Fruit fly (Drosophila melanogaster) S2 (cell line): ENCODE measurements around the gene eEF1alpha2.

Experiments used
- CG8478 ChIP-seq: fragments of >200 bp; optimal IDR thresholded peaks from 2 replicates; lab custom pipeline; 2018
- CTCF ChIP-seq, 2 experiments: fragments of >200 bp; optimal IDR thresholded peaks; 2 replicates each; lab custom pipeline; 2018

Gene eEF1alpha2

DNA sequence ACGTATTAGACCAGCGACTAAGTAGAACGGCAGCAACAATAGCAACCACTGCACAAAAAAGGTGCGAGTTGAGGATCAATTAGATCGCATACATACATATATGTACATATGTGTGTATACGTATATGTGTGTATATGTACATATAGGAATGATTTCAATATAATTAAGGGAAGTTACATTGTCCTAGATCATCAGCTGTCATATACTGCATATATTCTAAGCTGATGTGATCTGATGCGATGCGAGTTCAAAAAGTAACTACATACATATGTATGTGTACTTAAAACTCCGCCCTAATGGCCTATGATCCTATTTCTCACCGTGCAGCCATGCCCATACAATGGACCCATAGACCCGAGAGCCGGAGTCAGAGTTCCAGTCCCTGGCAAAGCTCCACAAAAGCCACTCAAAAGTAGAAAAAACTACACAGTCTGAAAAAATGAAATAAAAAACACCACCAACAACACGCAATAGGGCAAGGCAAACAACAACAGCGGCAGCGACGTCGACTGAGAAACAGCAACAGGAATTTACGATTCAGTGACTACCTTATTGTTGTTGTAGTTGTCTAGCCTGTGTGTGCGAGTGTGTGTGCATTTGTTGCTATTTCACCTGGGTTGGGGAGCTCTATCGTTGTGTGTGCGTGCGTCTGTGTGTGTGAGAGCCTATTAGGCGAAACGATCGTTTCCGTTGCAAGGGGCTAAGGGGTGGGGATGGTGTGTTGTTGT is 14.9 kb upstream of the eEF1alpha2 start:
- TF ChIP-seq CTCF (optimal IDR thresholded peaks at IDR 0.05; lab: Kevin White, UChicago) (no peak), CG8478 (lab: Kevin White, UChicago) (no peak)

DNA sequence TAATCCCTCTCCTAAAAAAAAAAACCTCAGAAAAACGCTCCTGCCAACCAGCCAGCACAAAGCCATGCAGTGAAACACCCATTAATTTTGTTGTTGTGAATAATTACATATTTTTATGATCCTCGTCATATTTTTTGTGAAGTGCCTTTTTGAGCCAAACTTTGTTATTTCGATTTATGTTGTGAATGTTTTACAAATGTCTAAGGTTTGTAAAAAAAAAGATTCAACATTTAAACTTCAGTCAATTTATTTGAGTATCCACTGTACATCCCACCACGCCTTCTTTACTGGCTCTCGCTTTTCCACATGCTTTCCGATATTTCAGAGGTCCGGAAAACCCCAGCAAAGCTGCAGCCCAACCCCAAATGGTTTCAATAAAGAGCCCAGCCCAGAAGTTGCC is 14.1 kb upstream of the eEF1alpha2 start:
- TF ChIP-seq CG8478 (lab: Kevin White, UChicago) = no peak
- no peak for TF ChIP-seq CTCF (optimal IDR thresholded peaks at IDR 0.05; lab: Kevin White, UChicago)

DNA sequence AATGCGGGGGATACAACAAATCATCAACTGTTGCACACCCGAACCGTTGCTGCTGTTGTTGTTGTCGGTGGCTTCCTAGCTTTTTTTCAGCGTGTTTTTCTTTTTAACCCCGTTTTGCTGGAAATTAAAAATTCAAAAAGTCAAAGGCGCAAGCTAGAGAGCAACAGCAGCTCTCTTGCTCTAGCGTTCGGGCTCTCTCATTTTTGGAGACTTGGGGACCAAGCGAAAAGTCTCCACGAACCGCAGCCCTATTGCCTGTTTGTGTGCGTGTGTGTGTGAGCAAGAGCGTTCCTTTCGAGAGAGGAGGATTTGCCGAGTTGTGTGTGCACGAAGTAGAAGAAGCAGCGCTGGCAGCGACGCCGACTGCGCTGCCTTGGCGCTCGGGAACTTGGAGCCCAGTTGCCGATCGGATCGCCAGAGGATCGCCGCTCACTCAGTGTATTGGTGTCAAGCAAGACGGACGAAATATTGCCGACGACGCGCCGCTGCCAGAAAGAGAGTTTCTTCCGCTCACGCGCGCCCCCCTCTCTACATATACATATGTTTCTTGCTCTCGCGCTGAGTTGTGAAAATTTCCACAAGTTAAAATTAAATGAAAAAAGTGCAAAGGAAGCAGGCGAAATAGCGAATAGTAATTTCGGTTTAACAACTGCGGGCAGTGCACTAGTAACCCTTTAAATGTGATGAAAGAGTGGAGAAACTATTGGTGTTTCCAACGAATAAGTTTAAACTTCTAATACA is 13.5 kb upstream of the eEF1alpha2 start:
- TF ChIP-seq CG8478 (lab: Kevin White, UChicago) = no peak
- no peak for TF ChIP-seq CTCF (optimal IDR thresholded peaks at IDR 0.05; lab: Kevin White, UChicago)

DNA sequence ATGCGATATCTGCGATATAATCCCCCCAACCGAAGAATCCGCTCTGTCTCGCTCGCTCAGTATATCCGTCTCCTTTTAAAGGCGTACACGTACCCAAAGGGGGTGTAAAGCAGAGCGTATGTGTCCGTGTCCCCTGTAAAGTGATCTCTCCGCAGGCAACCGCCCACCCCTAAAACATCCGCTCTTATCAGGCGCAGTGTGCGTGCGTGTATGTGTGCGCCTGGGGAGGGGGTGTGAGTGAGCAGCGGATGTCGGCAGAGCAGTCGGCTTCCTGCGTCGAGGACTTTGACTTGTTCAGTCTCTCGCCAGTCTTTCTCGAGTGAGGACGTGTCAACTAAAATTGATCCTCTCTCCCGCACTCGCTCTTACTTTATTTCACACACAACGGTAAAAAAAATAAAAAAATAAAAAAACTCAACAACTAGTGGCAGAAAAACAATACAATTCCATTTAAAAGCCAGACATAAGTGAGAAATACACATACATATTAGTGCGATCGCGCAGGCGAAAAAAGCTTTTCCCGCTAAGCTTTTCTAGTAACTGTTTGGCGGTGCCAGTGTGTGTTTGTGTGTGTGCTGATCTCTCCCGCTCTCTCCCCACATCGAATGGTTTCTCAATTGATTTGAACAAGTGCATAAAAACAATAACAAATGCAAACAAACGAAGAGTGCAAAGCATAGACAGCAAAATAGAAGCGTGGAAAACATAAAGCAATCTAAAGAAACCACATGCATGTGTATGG is 12.6 kb upstream of the eEF1alpha2 start:
- TF ChIP-seq CTCF (optimal IDR thresholded peaks at IDR 0.05; lab: Kevin White, UChicago) = no peak
- no peak for TF ChIP-seq CG8478 (lab: Kevin White, UChicago)

DNA sequence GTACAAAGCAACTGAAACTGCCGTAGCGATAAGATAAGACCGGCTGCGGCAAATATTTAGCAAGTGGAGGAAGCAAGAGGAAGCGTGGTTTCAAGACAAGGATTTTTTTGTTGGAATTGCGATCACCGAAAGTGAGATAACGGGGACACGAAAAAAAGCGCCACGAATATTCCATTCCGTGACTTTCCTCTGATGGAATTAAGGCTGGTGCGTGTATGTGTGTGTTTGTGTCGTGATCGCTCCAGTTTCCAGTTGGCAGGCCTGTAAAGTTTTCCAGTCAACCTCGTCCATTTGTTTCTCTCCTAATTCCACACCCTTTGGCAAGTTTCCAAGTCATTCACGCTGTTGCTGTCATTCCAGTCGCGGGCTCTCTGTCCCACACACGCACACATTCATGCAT is 12.0 kb upstream of the eEF1alpha2 start:
- TF ChIP-seq CG8478 (lab: Kevin White, UChicago) = no peak
- no peak for TF ChIP-seq CTCF (optimal IDR thresholded peaks at IDR 0.05; lab: Kevin White, UChicago)

DNA sequence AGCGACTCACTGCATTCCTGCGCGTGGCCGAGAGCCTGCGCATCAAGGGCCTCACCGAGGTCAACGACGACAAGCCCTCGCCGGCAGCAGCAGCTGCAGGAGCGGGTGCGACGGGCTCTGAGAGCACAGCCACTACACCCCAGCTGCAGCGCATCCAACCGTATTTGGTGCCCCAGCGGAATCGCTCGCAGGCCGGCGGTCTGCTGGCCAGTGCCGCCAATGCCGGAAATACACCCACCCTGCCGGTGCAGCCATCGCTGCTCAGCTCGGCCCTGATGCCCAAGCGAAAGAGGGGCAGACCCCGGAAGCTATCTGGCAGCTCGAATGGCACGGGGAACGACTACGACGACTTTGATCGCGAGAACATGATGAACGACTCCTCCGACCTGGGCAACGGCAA is 10.5 kb upstream of the eEF1alpha2 start:
- TF ChIP-seq CG8478 (lab: Kevin White, UChicago) (no peak), CTCF (optimal IDR thresholded peaks at IDR 0.05; lab: Kevin White, UChicago) (no peak)

DNA sequence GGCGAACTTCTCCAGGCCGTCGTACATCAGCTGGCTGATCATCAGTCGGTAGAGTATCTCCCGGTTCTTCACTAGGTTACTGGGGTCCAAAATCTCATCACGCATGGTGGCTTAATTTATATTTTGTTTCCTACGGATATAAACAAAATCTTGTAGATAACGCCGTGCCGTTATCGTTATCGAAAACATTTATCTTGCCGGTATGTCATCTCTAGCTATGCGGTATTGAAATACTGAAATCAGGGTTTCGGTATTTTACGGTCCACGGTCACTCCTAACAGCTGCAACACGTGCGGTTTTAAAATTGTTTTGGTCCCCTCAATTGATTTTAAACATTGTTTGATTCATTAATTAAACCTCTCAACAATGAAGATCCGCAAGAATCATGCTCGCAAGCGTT is 1.5 kb upstream of the eEF1alpha2 start, which contains the start of the genes CstF50 and CG11563:
Gene CstF50, minus strand, starts transcription at position 188 of the 400 bp plus-strand sequence.
Gene CG11563, plus strand, starts transcription at position 260 of the 400 bp plus-strand sequence.
- no peak for TF ChIP-seq CTCF (optimal IDR thresholded peaks at IDR 0.05; lab: Kevin White, UChicago)
- no peak for TF ChIP-seq CG8478 (lab: Kevin White, UChicago)

DNA sequence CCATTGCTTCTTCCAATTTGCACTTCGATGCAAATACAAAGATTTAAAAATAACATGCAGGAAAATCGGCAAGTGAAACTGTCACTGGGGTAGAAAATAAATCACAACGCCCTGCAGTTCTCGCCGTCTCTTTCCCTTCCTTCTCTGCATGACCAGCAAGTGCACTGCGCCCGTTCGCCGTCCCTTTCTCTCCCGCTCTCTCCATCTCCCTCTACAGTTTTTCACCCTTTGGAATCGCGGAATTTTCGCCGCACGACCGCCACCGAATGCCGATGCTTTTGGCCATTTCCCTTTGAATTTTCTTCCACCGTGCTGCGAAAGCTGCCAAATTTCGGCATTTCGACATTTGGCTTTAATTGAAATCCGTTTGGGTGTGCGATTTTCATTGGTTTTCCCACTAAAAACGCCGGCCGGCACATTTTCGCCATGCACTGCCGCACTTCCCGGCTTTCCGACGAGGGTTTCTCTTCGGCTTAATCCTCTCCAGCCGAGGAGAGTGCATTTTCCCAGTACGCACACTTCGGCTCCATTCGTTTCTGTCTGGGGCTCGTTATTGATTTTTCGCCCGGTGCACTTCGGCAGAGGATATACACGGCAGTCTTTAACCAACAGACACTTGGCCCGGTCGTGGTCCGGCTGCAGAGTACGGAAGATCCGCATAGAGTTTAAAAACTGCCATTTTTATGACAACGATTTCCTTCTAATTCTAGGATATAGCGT is 959 bp downstream of the eEF1alpha2 start:
- TF ChIP-seq CG8478 (lab: Kevin White, UChicago) = no peak
- TF ChIP-seq CTCF (optimal IDR thresholded peaks at IDR 0.05; lab: Kevin White, UChicago) = no peak

DNA sequence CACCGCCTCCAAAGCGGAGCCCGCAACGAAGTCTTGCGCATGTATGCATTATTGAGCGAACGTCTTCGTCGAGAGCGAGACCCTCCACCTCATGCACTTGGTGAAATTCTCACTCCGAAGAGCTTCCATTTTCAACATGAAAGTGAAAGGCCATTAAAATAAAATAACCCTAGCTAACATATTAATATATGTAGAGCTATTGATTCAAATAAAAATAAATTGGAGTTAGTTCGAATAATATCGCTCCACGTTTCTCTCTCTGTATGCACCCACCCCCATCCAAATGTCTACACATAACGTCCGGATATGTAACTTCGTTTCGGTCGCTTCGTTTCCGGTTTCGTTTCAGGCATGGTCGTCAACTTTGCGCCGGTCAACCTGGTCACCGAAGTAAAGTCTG is 3.0 kb downstream of the eEF1alpha2 start:
- TF ChIP-seq CTCF (optimal IDR thresholded peaks at IDR 0.05; lab: Kevin White, UChicago) (no peak), CG8478 (lab: Kevin White, UChicago) (no peak)

DNA sequence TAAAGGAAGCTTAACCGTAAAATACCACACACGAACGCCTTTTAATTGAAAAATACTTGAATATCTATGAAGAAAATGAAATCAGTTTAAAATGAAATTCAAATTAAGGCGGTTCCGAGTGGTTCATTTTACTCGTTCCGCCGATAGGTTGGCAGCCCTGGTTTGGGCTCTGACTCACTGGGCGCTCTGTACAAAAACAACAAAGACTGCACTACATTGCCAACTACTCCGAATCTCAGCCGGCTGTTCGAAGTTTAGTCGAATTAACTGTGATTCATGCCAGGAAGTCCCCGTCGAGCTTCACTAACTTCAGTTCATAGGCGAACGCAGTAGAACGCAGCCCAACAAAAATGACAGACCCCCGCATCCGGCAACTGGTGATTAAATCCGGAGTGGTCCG is 5.0 kb downstream of the eEF1alpha2 start, which contains the start of gene Tbca:
Gene Tbca, plus strand, starts transcription at position 212 of the 400 bp plus-strand sequence.
- TF ChIP-seq CTCF (optimal IDR thresholded peaks at IDR 0.05; lab: Kevin White, UChicago) (peak in 1 of 2 experiments; percentile 2), CG8478 (lab: Kevin White, UChicago) (no peak)

DNA sequence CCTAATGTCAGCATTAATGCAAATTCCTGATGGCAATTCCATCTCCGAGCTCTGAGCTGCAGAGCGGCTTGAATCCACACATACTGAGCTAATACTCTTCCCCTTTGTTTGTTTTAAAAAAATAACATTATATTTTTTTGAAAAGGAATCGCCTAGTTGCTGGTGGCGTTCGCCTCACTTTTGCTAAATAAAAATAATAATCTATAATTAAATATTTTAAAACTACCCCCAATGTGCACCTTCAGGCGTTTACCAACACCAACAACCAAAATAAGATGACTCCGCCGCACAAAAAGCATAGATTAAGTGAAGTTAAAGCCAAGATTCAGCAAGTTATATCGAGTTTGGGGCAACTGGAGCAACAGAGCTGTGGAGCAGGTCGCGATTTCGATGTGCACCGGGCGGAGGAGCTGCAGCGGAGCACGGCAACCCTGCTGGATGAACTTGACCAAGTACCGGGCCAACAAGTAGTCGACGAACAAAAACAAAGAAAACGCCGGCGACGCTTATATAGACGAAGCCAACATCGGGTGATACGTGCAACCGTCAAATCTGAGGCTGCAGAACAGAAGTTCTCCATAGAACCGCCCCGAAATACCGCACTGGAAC is 5.9 kb downstream of the eEF1alpha2 start, which contains the start of gene CG1896:
Gene CG1896, plus strand, starts transcription at position 239 of the 609 bp plus-strand sequence.
- TF ChIP-seq CG8478 (lab: Kevin White, UChicago) = no peak
- TF ChIP-seq CTCF (optimal IDR thresholded peaks at IDR 0.05; lab: Kevin White, UChicago) = no peak

DNA sequence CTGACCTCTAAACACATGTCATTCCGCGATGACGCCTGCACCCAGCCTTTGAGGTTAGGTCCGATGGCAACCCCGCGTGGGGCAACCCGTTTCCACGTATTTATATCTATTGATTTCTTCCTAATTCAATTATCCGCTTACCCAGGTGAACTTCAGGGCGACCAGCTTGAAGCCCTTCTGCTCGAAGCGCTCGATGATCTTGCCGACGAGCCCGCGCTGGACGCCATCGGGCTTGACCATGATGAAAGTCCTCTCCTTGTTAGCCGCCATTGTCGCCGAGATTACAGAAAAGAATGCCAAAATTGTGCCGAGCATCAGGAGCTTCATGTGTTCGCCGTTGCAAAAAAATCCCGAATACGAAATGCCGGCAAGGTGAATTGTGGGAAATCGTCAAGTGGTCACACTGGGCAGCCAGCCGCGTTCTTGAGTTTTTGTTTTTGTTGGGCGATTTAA is 7.4 kb downstream of the eEF1alpha2 start, which contains the start of gene awd:
Gene awd, minus strand, starts transcription at position 449 of the 453 bp plus-strand sequence.
- TF ChIP-seq CTCF (optimal IDR thresholded peaks at IDR 0.05; lab: Kevin White, UChicago) (peak in 1 of 2 experiments; percentile 24), CG8478 (lab: Kevin White, UChicago) (no peak)

DNA sequence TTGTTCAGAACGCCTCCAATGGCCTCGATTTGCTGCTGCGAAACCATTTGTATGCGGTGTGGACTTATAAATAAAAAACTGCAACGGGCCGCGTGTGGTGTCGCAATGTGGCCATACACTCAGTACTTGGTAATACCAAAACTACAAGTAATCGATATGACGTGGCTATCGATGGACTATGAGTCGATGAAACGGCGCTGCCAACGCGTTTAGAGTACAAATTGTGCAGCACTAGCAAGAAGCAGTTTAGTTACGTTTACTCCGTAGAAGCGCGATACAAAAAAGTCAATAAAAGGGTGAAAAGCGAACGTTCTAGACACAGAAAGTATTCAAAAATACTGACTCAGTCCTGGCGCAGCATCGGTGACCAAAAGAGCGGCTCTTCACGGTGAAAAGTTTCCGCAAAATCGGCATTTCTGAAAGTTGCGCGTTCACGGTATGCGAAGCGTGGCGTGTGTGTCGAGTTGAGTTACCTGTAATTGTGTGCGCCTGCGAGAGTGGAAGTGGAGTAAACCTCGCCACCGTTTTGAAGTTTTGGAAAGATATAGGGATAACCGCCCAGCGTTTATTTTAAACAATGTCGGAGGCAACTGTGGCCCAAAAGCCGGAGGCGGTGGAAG is 9.3 kb downstream of the eEF1alpha2 start, which contains the start of the genes nero and CG1910:
Gene nero, minus strand, starts transcription at position 130 of the 620 bp plus-strand sequence.
Gene CG1910, plus strand, starts transcription at position 215 of the 620 bp plus-strand sequence.
- TF ChIP-seq CTCF (optimal IDR thresholded peaks at IDR 0.05; lab: Kevin White, UChicago) = peak; percentile 18 to 40
- TF ChIP-seq CG8478 (lab: Kevin White, UChicago) = no peak
